Worm (Caenorhabditis elegans) whole organism, late embryonic: ENCODE data around the gene pho-11.

Experiments
- C08G9.2 ChIP-seq: sonication (generic microtip); optimal IDR thresholded peaks from 2 replicates; lab custom pipeline; 2016; ENCODE audit warnings: mild to moderate bottlenecking, missing genetic modification characterization, moderate library complexity, missing compliant biosample characterization
- F13H6.1 ChIP-seq: sonication (generic microtip); optimal IDR thresholded peaks from 2 replicates; lab custom pipeline; 2016; ENCODE audit warnings: missing genetic modification characterization, missing compliant biosample characterization
- K02D7.2 ChIP-seq: sonication (generic microtip); optimal IDR thresholded peaks from 2 replicates; lab custom pipeline; 2017; ENCODE audit warnings: mild to moderate bottlenecking, missing genetic modification characterization, missing compliant biosample characterization
- K09A11.1 ChIP-seq: sonication (generic microtip); optimal IDR thresholded peaks from 2 replicates; lab custom pipeline; 2017; ENCODE audit warnings: antibody characterized with exemption, mild to moderate bottlenecking, missing genetic modification characterization, missing compliant biosample characterization; ENCODE audit not compliant: insufficient read depth
- ahr-1 ChIP-seq: sonication (generic microtip); optimal IDR thresholded peaks from 2 replicates; lab custom pipeline; 2016; ENCODE audit warnings: missing genetic modification characterization, missing compliant biosample characterization
- ama-1 ChIP-seq: fragments of 150-350 bp; optimal IDR thresholded peaks from 2 replicates; lab custom pipeline; 2014
- ceh-14 ChIP-seq: sonication (generic microtip); optimal IDR thresholded peaks from 2 replicates; lab custom pipeline; 2016; ENCODE audit warnings: missing genotype, missing genetic modification characterization, missing compliant biosample characterization
- ceh-18 ChIP-seq: sonication (generic microtip); optimal IDR thresholded peaks from 2 replicates; lab custom pipeline; 2016; ENCODE audit warnings: missing genetic modification characterization, missing compliant biosample characterization
- ceh-19 ChIP-seq: fragments of 200-800 bp; sonication (Bioruptor generic); optimal IDR thresholded peaks from 2 replicates; lab custom pipeline; 2018; ENCODE audit warnings: mild to moderate bottlenecking, missing genetic modification characterization, missing compliant biosample characterization
- ceh-22 ChIP-seq: sonication (generic microtip); optimal IDR thresholded peaks from 2 replicates; lab custom pipeline; 2017; ENCODE audit warnings: missing biosample characterization, missing genetic modification characterization
- ceh-24 ChIP-seq: sonication (generic microtip); optimal IDR thresholded peaks from 2 replicates; lab custom pipeline; 2016; ENCODE audit warnings: mild to moderate bottlenecking, missing genetic modification characterization, missing compliant biosample characterization
- ceh-30 ChIP-seq: fragments of 150-350 bp; optimal IDR thresholded peaks from 2 replicates; lab custom pipeline; 2014; ENCODE audit warnings: missing biosample characterization, missing genetic modification characterization
- ceh-31 ChIP-seq: sonication (generic microtip); optimal IDR thresholded peaks from 2 replicates; lab custom pipeline; 2016; ENCODE audit warnings: missing genetic modification characterization, missing compliant biosample characterization
- ceh-9 ChIP-seq: sonication (generic microtip); optimal IDR thresholded peaks from 2 replicates; lab custom pipeline; 2016; ENCODE audit warnings: mild to moderate bottlenecking, missing genetic modification characterization, inconsistent platforms, missing compliant biosample characterization
- che-1 ChIP-seq: sonication (generic microtip); optimal IDR thresholded peaks from 2 replicates; lab custom pipeline; 2016; ENCODE audit warnings: mild to moderate bottlenecking, missing genetic modification characterization, missing compliant biosample characterization
- elt-2 ChIP-seq: sonication (generic microtip); optimal IDR thresholded peaks from 2 replicates; lab custom pipeline; 2016; ENCODE audit warnings: missing genetic modification reagents, missing genetic modification characterization, missing compliant biosample characterization
- ets-4 ChIP-seq: sonication (generic microtip); optimal IDR thresholded peaks from 2 replicates; lab custom pipeline; 2016; ENCODE audit warnings: missing genetic modification characterization, missing compliant biosample characterization
- fkh-10 ChIP-seq: fragments of 150-350 bp; optimal IDR thresholded peaks from 2 replicates; lab custom pipeline; 2014; ENCODE audit warnings: missing biosample characterization, missing genetic modification reagents, missing genetic modification characterization
- hlh-13 ChIP-seq: fragments of 200-800 bp; sonication (Bioruptor generic); optimal IDR thresholded peaks from 2 replicates; lab custom pipeline; 2018; ENCODE audit warnings: mild to moderate bottlenecking, missing genetic modification characterization, missing compliant biosample characterization
- hlh-30 ChIP-seq: sonication (generic microtip); optimal IDR thresholded peaks from 2 replicates; lab custom pipeline; 2017; ENCODE audit warnings: antibody characterized with exemption, missing genetic modification characterization, missing compliant biosample characterization; ENCODE audit not compliant: insufficient read depth
- hlh-6 ChIP-seq: sonication (generic microtip); optimal IDR thresholded peaks from 2 replicates; lab custom pipeline; 2016; ENCODE audit warnings: missing genotype, missing genetic modification characterization, missing compliant biosample characterization
- hlh-8 ChIP-seq: sonication (generic microtip); optimal IDR thresholded peaks from 2 replicates; lab custom pipeline; 2016; ENCODE audit warnings: missing genotype, missing genetic modification characterization, missing compliant biosample characterization
- lin-11 ChIP-seq: fragments of 200-800 bp; sonication (Bioruptor generic); optimal IDR thresholded peaks from 2 replicates; lab custom pipeline; 2018; ENCODE audit warnings: mild to moderate bottlenecking, missing genetic modification characterization, missing compliant biosample characterization
- madf-2 ChIP-seq: sonication (generic microtip); optimal IDR thresholded peaks from 2 replicates; lab custom pipeline; 2017; ENCODE audit warnings: missing genetic modification characterization, missing compliant biosample characterization
- nfya-1 ChIP-seq: sonication (generic microtip); optimal IDR thresholded peaks from 2 replicates; lab custom pipeline; 2017; ENCODE audit warnings: missing genetic modification characterization, mild to moderate bottlenecking, missing compliant biosample characterization, antibody characterized with exemption, moderate library complexity
- nhr-11 ChIP-seq: fragments of 150-350 bp; optimal IDR thresholded peaks from 2 replicates; lab custom pipeline; 2014; ENCODE audit warnings: missing biosample characterization, missing genetic modification characterization
- nhr-232 ChIP-seq: sonication (generic microtip); optimal IDR thresholded peaks from 2 replicates; lab custom pipeline; 2016; ENCODE audit warnings: missing genetic modification characterization, missing compliant biosample characterization
- npax-4 ChIP-seq: sonication (generic microtip); optimal IDR thresholded peaks from 2 replicates; lab custom pipeline; 2016; ENCODE audit warnings: missing genetic modification characterization, missing compliant biosample characterization
- odd-2 ChIP-seq: sonication (generic microtip); optimal IDR thresholded peaks from 2 replicates; lab custom pipeline; 2017; ENCODE audit warnings: antibody characterized with exemption, mild to moderate bottlenecking, missing genetic modification characterization, missing compliant biosample characterization
- pag-3 ChIP-seq: sonication (generic microtip); optimal IDR thresholded peaks from 2 replicates; lab custom pipeline; 2016; ENCODE audit warnings: missing compliant biosample characterization, missing genetic modification characterization, borderline replicate concordance
- pat-9 ChIP-seq: fragments of 200-800 bp; sonication (Bioruptor generic); optimal IDR thresholded peaks from 2 replicates; lab custom pipeline; 2018; ENCODE audit warnings: mild to moderate bottlenecking, missing genetic modification characterization, moderate library complexity, missing compliant biosample characterization
- pha-4 ChIP-seq: fragments of 150-350 bp; optimal IDR thresholded peaks from 2 replicates; lab custom pipeline; 2018; ENCODE audit warnings: missing biosample characterization, missing genetic modification reagents, missing genetic modification characterization
- pqm-1 ChIP-seq: sonication (generic microtip); optimal IDR thresholded peaks from 2 replicates; lab custom pipeline; 2016; ENCODE audit warnings: missing genetic modification characterization, missing compliant biosample characterization
- pros-1 ChIP-seq: fragments of 150-350 bp; optimal IDR thresholded peaks from 2 replicates; lab custom pipeline; 2014; ENCODE audit warnings: missing biosample characterization, missing genetic modification reagents, missing genetic modification characterization
- ref-2 ChIP-seq: sonication (generic microtip); optimal IDR thresholded peaks from 2 replicates; lab custom pipeline; 2016; ENCODE audit warnings: missing genetic modification characterization, missing compliant biosample characterization
- rnt-1 ChIP-seq: sonication (generic microtip); optimal IDR thresholded peaks from 2 replicates; lab custom pipeline; 2016; ENCODE audit warnings: missing genetic modification characterization, missing compliant biosample characterization
- sdc-2 ChIP-seq: sonication (generic microtip); optimal IDR thresholded peaks from 2 replicates; lab custom pipeline; 2016; ENCODE audit warnings: missing genotype, missing genetic modification characterization, missing compliant biosample characterization
- sox-2 ChIP-seq: fragments of 200-800 bp; sonication (Bioruptor generic); IDR thresholded peaks from 2 replicates; pipeline ENCODE4 v1.3.6; 2022; ENCODE audit warnings: missing genetic modification reagents, missing genetic modification characterization, missing compliant biosample characterization
- syd-9 ChIP-seq: sonication (generic microtip); optimal IDR thresholded peaks from 2 replicates; lab custom pipeline; 2016; ENCODE audit warnings: mild to moderate bottlenecking, missing genetic modification characterization, moderate library complexity, missing compliant biosample characterization
- tbx-2 ChIP-seq: sonication (generic microtip); optimal IDR thresholded peaks from 2 replicates; lab custom pipeline; 2016; ENCODE audit warnings: missing genetic modification characterization, missing compliant biosample characterization
- tbx-7 ChIP-seq: sonication (generic microtip); optimal IDR thresholded peaks from 2 replicates; lab custom pipeline; 2016; ENCODE audit warnings: missing genotype, missing genetic modification characterization, missing compliant biosample characterization
- ttx-3 ChIP-seq: sonication (generic microtip); optimal IDR thresholded peaks from 2 replicates; lab custom pipeline; 2016; ENCODE audit warnings: missing genetic modification reagents, missing genetic modification characterization, missing compliant biosample characterization
- unc-42 ChIP-seq: sonication (generic microtip); optimal IDR thresholded peaks from 2 replicates; lab custom pipeline; 2016; ENCODE audit warnings: missing genotype, missing genetic modification characterization, missing compliant biosample characterization
- unc-55 ChIP-seq: sonication (generic microtip); optimal IDR thresholded peaks from 2 replicates; lab custom pipeline; 2017; ENCODE audit warnings: missing biosample characterization, missing genetic modification reagents, missing genetic modification characterization
- ztf-16 ChIP-seq: sonication (generic microtip); optimal IDR thresholded peaks from 2 replicates; lab custom pipeline; 2017; ENCODE audit warnings: missing genetic modification characterization, missing compliant biosample characterization

pho-11 gene

ce11 chrII:9936859-9937258 lies 5.2 kb downstream of the pho-11 start, which contains the start of gene C05C10.3:
Gene C05C10.3, minus strand, starts transcription at chrII:9936893.
- TF ChIP-seq elt-2 (tag; lab: Kevin White, UChicago) = peak; percentile 30
- no peak for TF ChIP-seq hlh-13 (GFP tag; lab: Kevin White, UChicago)

- TF ChIP-seq nhr-11 = no peak
- TF ChIP-seq ceh-18 (tag; lab: Kevin White, UChicago) = peak; percentile 58
- TF ChIP-seq rnt-1 (tag; lab: Kevin White, UChicago) = no peak
- TF ChIP-seq hlh-30 (tag; lab: Kevin White, UChicago) = peak; percentile 50
Measured at ce11 chrII:9937611-9938010, 6.0 kb downstream of the pho-11 start.

- TF ChIP-seq ceh-14 (tag; lab: Kevin White, UChicago) = no peak
- TF ChIP-seq ceh-30 (tag; lab: Kevin White, UChicago) = no peak
- no peak for TF ChIP-seq hlh-6 (tag; lab: Kevin White, UChicago)
- TF ChIP-seq ztf-16 (tag; lab: Kevin White, UChicago) = no peak
- no peak for TF ChIP-seq sdc-2
- no peak for TF ChIP-seq ceh-9 (tag; lab: Kevin White, UChicago)
- no peak for TF ChIP-seq unc-55 (GFP tag; lab: Kevin White, UChicago)
- TF ChIP-seq ama-1 (lab: Kevin White, UChicago) = no peak
Measured at ce11 chrII:9938877-9939276, 7.2 kb downstream of the pho-11 start, which contains the start of the genes C05C10.7 and C05C10.5. Gene C05C10.7, minus strand, starts transcription at chrII:9938971. Gene C05C10.5, plus strand, starts transcription at chrII:9939040.

- no peak for TF ChIP-seq nhr-232
- peak; percentile 8 for TF ChIP-seq syd-9 (tag; lab: Kevin White, UChicago)
- peak; percentile 79 for TF ChIP-seq ztf-16 (tag; lab: Kevin White, UChicago)
- TF ChIP-seq madf-2 (tag; lab: Kevin White, UChicago) = no peak
- peak; percentile 74 for TF ChIP-seq elt-2 (tag; lab: Kevin White, UChicago)
- TF ChIP-seq pat-9 (tag; lab: Kevin White, UChicago) = no peak
- TF ChIP-seq npax-4 = no peak
- TF ChIP-seq nfya-1 (tag; lab: Kevin White, UChicago) = peak; percentile 62
- TF ChIP-seq ceh-31 = peak; percentile 98
- TF ChIP-seq che-1 (tag; lab: Kevin White, UChicago) = peak; percentile 5
- peak; percentile 15 for TF ChIP-seq sdc-2
- peak; percentile 94 for TF ChIP-seq ets-4 (tag; lab: Kevin White, UChicago)
- peak; percentile 54 for TF ChIP-seq unc-55 (GFP tag; lab: Kevin White, UChicago)
- TF ChIP-seq ahr-1 = peak; percentile 55
- peak; percentile 60 for TF ChIP-seq ttx-3 (tag; lab: Kevin White, UChicago)
- no peak for TF ChIP-seq pha-4 (tag; lab: Kevin White, UChicago)
- TF ChIP-seq K02D7.2 (tag; lab: Kevin White, UChicago) = no peak
- TF ChIP-seq pag-3 (tag; lab: Kevin White, UChicago) = peak; percentile 48
- TF ChIP-seq K09A11.1 (tag; lab: Kevin White, UChicago) = no peak
- no peak for TF ChIP-seq ceh-24 (tag; lab: Kevin White, UChicago)
- peak; percentile 98 for TF ChIP-seq C08G9.2
- no peak for TF ChIP-seq ceh-22
- TF ChIP-seq pros-1 (tag; lab: Kevin White, UChicago) = no peak
- TF ChIP-seq ceh-19 (GFP tag; lab: Kevin White, UChicago) = no peak
- no peak for TF ChIP-seq sox-2 (GFP tag; lab: Robert Waterston, UW)
- TF ChIP-seq odd-2 (tag; lab: Kevin White, UChicago) = no peak
- TF ChIP-seq hlh-13 (GFP tag; lab: Kevin White, UChicago) = peak; percentile 29
- peak; percentile 56 for TF ChIP-seq pqm-1 (tag; lab: Kevin White, UChicago)
- no peak for TF ChIP-seq lin-11 (tag; lab: Kevin White, UChicago)
- peak; percentile 91 for TF ChIP-seq tbx-7 (tag; lab: Kevin White, UChicago)
- TF ChIP-seq F13H6.1 (tag; lab: Kevin White, UChicago) = peak; percentile 63
- peak; percentile 79 for TF ChIP-seq rnt-1 (tag; lab: Kevin White, UChicago)
- TF ChIP-seq ama-1 (lab: Kevin White, UChicago) = no peak
- TF ChIP-seq hlh-30 (tag; lab: Kevin White, UChicago) = no peak
- TF ChIP-seq unc-42 (tag; lab: Kevin White, UChicago) = peak; percentile 67
- peak; percentile 89 for TF ChIP-seq tbx-2 (tag; lab: Kevin White, UChicago)
- TF ChIP-seq ceh-30 (tag; lab: Kevin White, UChicago) = peak; percentile 2
- TF ChIP-seq ref-2 (tag; lab: Kevin White, UChicago) = peak; percentile 90
- TF ChIP-seq hlh-8 (tag; lab: Kevin White, UChicago) = peak; percentile 85
- TF ChIP-seq fkh-10 = no peak
Measured at ce11 chrII:9940430-9940829, 8.8 kb downstream of the pho-11 start, which contains the start of gene ufd-3. Gene ufd-3, plus strand, starts transcription at chrII:9940753.
